Worm (Caenorhabditis elegans) whole organism, midembryonic: ENCODE results near the gene oac-55.

Experiments used
- T22C8.4 ChIP-seq: fragments of 200-800 bp; sonication (Bioruptor generic); IDR thresholded peaks from 2 replicates; pipeline ENCODE4 v1.3.6; 2022; ENCODE audit warnings: missing genetic modification characterization, missing compliant biosample characterization
- flt-1 ChIP-seq: fragments of 200-800 bp; sonication (Bioruptor generic); IDR thresholded peaks from 2 replicates; pipeline ENCODE4 v1.3.6; 2022; ENCODE audit warnings: missing genetic modification characterization, missing compliant biosample characterization
- klf-2 ChIP-seq: fragments of 200-800 bp; sonication (Bioruptor generic); conservative IDR thresholded peaks from 2 replicates; pipeline ENCODE4 v1.3.6; 2022; ENCODE audit warnings: missing genetic modification reagents, missing genetic modification characterization, missing compliant biosample characterization
- med-1 ChIP-seq: sonication (generic microtip); optimal IDR thresholded peaks from 2 replicates; lab custom pipeline; 2017; ENCODE audit warnings: missing genetic modification characterization, mild to moderate bottlenecking, missing compliant biosample characterization, antibody characterized with exemption, missing genetic modification reagents; ENCODE audit not compliant: insufficient read depth
- ref-1 ChIP-seq: fragments of 200-800 bp; sonication (Bioruptor generic); conservative IDR thresholded peaks from 2 replicates; pipeline ENCODE4 v1.3.6; 2022; ENCODE audit warnings: missing genetic modification reagents, missing genetic modification characterization, missing compliant biosample characterization
- tab-1 ChIP-seq: fragments of 200-800 bp; sonication (Bioruptor generic); IDR thresholded peaks from 2 replicates; pipeline ENCODE4 v1.3.6; 2022; ENCODE audit warnings: missing genetic modification characterization, missing compliant biosample characterization
- ztf-23 ChIP-seq: fragments of 200-800 bp; sonication (Bioruptor generic); IDR thresholded peaks from 2 replicates; pipeline ENCODE4 v1.3.6; 2022; ENCODE audit warnings: missing genetic modification reagents, missing genetic modification characterization, missing compliant biosample characterization
- ztf-29 ChIP-seq: fragments of 200-800 bp; sonication (Bioruptor generic); IDR thresholded peaks from 2 replicates; pipeline ENCODE4 v1.3.6; 2022; ENCODE audit warnings: missing genetic modification reagents, missing genetic modification characterization, missing compliant biosample characterization

DNA sequence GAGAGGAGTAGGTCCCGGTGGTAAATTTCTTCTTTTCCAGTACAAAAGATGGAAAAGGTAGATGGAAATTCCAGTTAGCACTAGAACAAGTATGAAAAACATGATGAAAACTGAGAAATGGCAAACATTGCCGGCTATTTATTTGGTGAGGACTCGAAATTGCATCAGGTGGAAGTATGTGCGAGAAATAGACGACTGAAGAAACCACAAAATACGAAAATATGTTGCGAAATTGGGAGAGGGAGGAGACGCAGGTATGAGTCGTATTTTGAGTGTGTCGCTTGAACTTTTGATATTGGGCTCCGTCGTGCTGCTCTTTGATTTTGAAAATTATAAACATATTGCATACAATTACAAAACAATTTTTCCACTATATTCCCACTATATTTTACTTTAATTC lies 42.4 kb downstream of the oac-55 start, which contains the start of gene cyp-33C8:
- TF ChIP-seq flt-1 (no peak), med-1 (GFP tag; lab: Kevin White, UChicago) (no peak), tab-1 (GFP tag; lab: Robert Waterston, UW) (no peak), ztf-29 (GFP tag; lab: Robert Waterston, UW) (no peak), T22C8.4 (GFP tag; lab: Robert Waterston, UW) (no peak), ref-1 (GFP tag; lab: Robert Waterston, UW) (no peak), ztf-23 (GFP tag; lab: Robert Waterston, UW) (no peak), klf-2 (GFP tag; lab: Robert Waterston, UW) (no peak)
